ENCODE assay signal across 6 worm cellular contexts in the genomic region with DNA sequence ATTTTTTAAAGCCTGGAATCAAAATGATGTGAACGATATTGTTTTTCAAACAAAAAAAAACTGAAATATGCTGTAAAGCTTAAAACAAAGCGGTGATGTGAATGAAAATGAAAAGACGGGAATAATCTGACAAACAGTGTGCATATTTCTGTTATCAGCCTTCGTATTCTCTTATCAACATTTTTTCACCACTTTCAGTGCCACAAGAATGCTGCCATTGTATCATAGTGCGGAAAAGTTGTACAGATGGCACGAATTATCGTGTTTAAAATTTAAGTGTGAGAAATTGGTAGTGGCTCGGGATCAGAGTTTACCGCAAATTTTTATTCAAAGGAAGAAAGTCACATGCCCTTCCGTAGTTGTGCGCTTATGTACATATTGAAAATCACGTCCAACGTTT.
A peak's percentile ranks its signal among the peaks of the same experiment; 100 is the strongest.
TF ChIP-seq lines count a peak whose summit lies in the region.

A gene (minus strand): TSS at position 12 of the 400 bp plus-strand sequence.

TF ChIP-seq in whole organism, L1 larva, 84 proteins besides CTCF, POLR2A, EP300 and RAD21 (continues in another document):
- no peak for TF ChIP-seq lin-14 (GFP tag; optimal IDR thresholded peaks at IDR 0.05; lab: Kevin White, UChicago)
- peak; percentile 21 for TF ChIP-seq nhr-90 (tag; optimal IDR thresholded peaks at IDR 0.05; lab: Kevin White, UChicago; ENCODE audit: poor library complexity)
- no peak for TF ChIP-seq sup-37 (GFP tag; optimal IDR thresholded peaks at IDR 0.05; lab: Kevin White, UChicago)
- no peak for TF ChIP-seq tbx-2 (tag; optimal IDR thresholded peaks at IDR 0.05; lab: Kevin White, UChicago)
- no peak for TF ChIP-seq nhr-20 (tag; optimal IDR thresholded peaks at IDR 0.05; lab: Kevin White, UChicago)
- no peak for TF ChIP-seq lir-3 (tag; optimal IDR thresholded peaks at IDR 0.05; lab: Kevin White, UChicago; ENCODE audit: poor library complexity)
- TF ChIP-seq C16A3.4 (tag; optimal IDR thresholded peaks at IDR 0.05; lab: Kevin White, UChicago) = no peak
- no peak for TF ChIP-seq C04F5.9 (tag; optimal IDR thresholded peaks at IDR 0.05; lab: Kevin White, UChicago)
- TF ChIP-seq mab-9 (GFP tag; IDR thresholded peaks at IDR 0.05; lab: Robert Waterston, UW) = no peak
- TF ChIP-seq ets-5 (GFP tag; IDR thresholded peaks at IDR 0.05; lab: Robert Waterston, UW) = no peak
- no peak for TF ChIP-seq vab-15 (tag; optimal IDR thresholded peaks at IDR 0.05; lab: Kevin White, UChicago)
- peak; percentile 92 for TF ChIP-seq elt-2 (tag; optimal IDR thresholded peaks at IDR 0.05; lab: Kevin White, UChicago)
- no peak for TF ChIP-seq mef-2 (tag; optimal IDR thresholded peaks at IDR 0.05; lab: Kevin White, UChicago)
- no peak for TF ChIP-seq nhr-12 (tag; optimal IDR thresholded peaks at IDR 0.05; lab: Kevin White, UChicago)
- no peak for TF ChIP-seq aly-2 (tag; optimal IDR thresholded peaks at IDR 0.05; lab: Kevin White, UChicago)

TF ChIP-seq in whole organism, L2 larva, 48 proteins besides CTCF, POLR2A, EP300 and RAD21 (continues in another document):
- TF ChIP-seq nhr-6 (tag; optimal IDR thresholded peaks at IDR 0.05; lab: Kevin White, UChicago) (no peak), nhr-129 (tag; optimal IDR thresholded peaks at IDR 0.05; lab: Kevin White, UChicago) (peak; percentile 8), lin-13 (GFP tag; optimal IDR thresholded peaks at IDR 0.05; lab: Kevin White, UChicago) (no peak), elt-3 (tag; optimal IDR thresholded peaks at IDR 0.05; lab: Kevin White, UChicago) (no peak), F13H6.1 (tag; optimal IDR thresholded peaks at IDR 0.05; lab: Kevin White, UChicago) (peak; percentile 14), ztf-11 (tag; optimal IDR thresholded peaks at IDR 0.05; lab: Kevin White, UChicago) (no peak), nhr-237 (tag; optimal IDR thresholded peaks at IDR 0.05; lab: Kevin White, UChicago) (no peak), sma-9 (GFP tag; optimal IDR thresholded peaks at IDR 0.05; lab: Kevin White, UChicago) (peak; percentile 61), sma-9 (tag; optimal IDR thresholded peaks at IDR 0.05; lab: Kevin White, UChicago) (no peak), mab-5 (tag; optimal IDR thresholded peaks at IDR 0.05; lab: Kevin White, UChicago) (no peak), Y55F3AM.14 (GFP tag; optimal IDR thresholded peaks at IDR 0.05; lab: Kevin White, UChicago) (no peak), sma-3 (GFP tag; optimal IDR thresholded peaks at IDR 0.05; lab: Kevin White, UChicago) (no peak), zag-1 (tag; optimal IDR thresholded peaks at IDR 0.05; lab: Kevin White, UChicago) (no peak), nhr-23 (tag; optimal IDR thresholded peaks at IDR 0.05; lab: Kevin White, UChicago) (no peak), nhr-10 (tag; optimal IDR thresholded peaks at IDR 0.05; lab: Kevin White, UChicago) (no peak)

TF ChIP-seq in whole organism, L3 larva, 47 proteins besides CTCF, POLR2A, EP300 and RAD21 (continues in another document):
- TF ChIP-seq nhr-25 (tag; optimal IDR thresholded peaks at IDR 0.05; lab: Kevin White, UChicago) (no peak), mml-1 (tag; optimal IDR thresholded peaks at IDR 0.05; lab: Kevin White, UChicago) (no peak), egl-5 (tag; optimal IDR thresholded peaks at IDR 0.05; lab: Kevin White, UChicago) (no peak), lsy-12 (tag; optimal IDR thresholded peaks at IDR 0.05; lab: Kevin White, UChicago) (no peak), snpc-4 (tag; optimal IDR thresholded peaks at IDR 0.05; lab: Kevin White, UChicago) (no peak), fkh-10 (GFP tag; optimal IDR thresholded peaks at IDR 0.05; lab: Kevin White, UChicago) (no peak), ceh-82 (tag; optimal IDR thresholded peaks at IDR 0.05; lab: Kevin White, UChicago) (no peak), nhr-28 (tag; optimal IDR thresholded peaks at IDR 0.05; lab: Kevin White, UChicago) (no peak), lin-15B (tag; optimal IDR thresholded peaks at IDR 0.05; lab: Kevin White, UChicago) (no peak), nhr-76 (tag; optimal IDR thresholded peaks at IDR 0.05; lab: Kevin White, UChicago) (no peak), ceh-9 (tag; optimal IDR thresholded peaks at IDR 0.05; lab: Kevin White, UChicago) (no peak), elt-2 (tag; optimal IDR thresholded peaks at IDR 0.05; lab: Kevin White, UChicago) (peak; percentile 95), pqm-1 (tag; optimal IDR thresholded peaks at IDR 0.05; lab: Kevin White, UChicago) (peak; percentile 88), sea-2 (GFP tag; optimal IDR thresholded peaks at IDR 0.05; lab: Kevin White, UChicago) (no peak), jun-1 (tag; optimal IDR thresholded peaks at IDR 0.05; lab: Kevin White, UChicago) (peak; percentile 78), skn-1 (tag; optimal IDR thresholded peaks at IDR 0.05; lab: Kevin White, UChicago) (no peak)

TF ChIP-seq in whole organism, L4 larva, 104 proteins besides CTCF, POLR2A, EP300 and RAD21 (continues in another document):
- TF ChIP-seq fkh-10 (GFP tag; optimal IDR thresholded peaks at IDR 0.05; lab: Kevin White, UChicago) = no peak
- TF ChIP-seq ZK337.2 (GFP tag; IDR thresholded peaks at IDR 0.05; lab: Robert Waterston, UW) = no peak
- TF ChIP-seq php-3 (GFP tag; IDR thresholded peaks at IDR 0.05; lab: Robert Waterston, UW) = peak; percentile 66; the same call in 1 of the 2 replicates
- no peak for TF ChIP-seq ama-1 (optimal IDR thresholded peaks at IDR 0.05; lab: Kevin White, UChicago)
- TF ChIP-seq vab-7 (GFP tag; IDR thresholded peaks at IDR 0.05; lab: Robert Waterston, UW) = no peak
- no peak for TF ChIP-seq arid-1 (GFP tag; conservative IDR thresholded peaks at IDR 0.05; lab: Robert Waterston, UW)
- TF ChIP-seq lin-1 (GFP tag; IDR thresholded peaks at IDR 0.05; lab: Robert Waterston, UW) = no peak
- no peak for TF ChIP-seq daf-19 (GFP tag; conservative IDR thresholded peaks at IDR 0.05; lab: Robert Waterston, UW)
- no peak for TF ChIP-seq F49E8.2 (tag; optimal IDR thresholded peaks at IDR 0.05; lab: Kevin White, UChicago; ENCODE audit: borderline replicate concordance)
- TF ChIP-seq attf-4 (tag; optimal IDR thresholded peaks at IDR 0.05; lab: Kevin White, UChicago) = no peak
- no peak for TF ChIP-seq nhr-42 (GFP tag; IDR thresholded peaks at IDR 0.05; lab: Robert Waterston, UW)
- no peak for TF ChIP-seq zip-2 (tag; optimal IDR thresholded peaks at IDR 0.05; lab: Kevin White, UChicago)
- TF ChIP-seq mxl-3 (GFP tag; optimal IDR thresholded peaks at IDR 0.05; lab: Kevin White, UChicago) = peak; percentile 16
- TF ChIP-seq lin-13 (GFP tag; optimal IDR thresholded peaks at IDR 0.05; lab: Kevin White, UChicago) = no peak
- TF ChIP-seq ztf-11 (tag; optimal IDR thresholded peaks at IDR 0.05; lab: Kevin White, UChicago) = no peak
- no peak for TF ChIP-seq unc-62 (GFP tag; optimal IDR thresholded peaks at IDR 0.05 in 1 of 2; lab: Kevin White, UChicago)
- TF ChIP-seq unc-62 (tag; optimal IDR thresholded peaks at IDR 0.05; lab: Kevin White, UChicago) = no peak

TF ChIP-seq in whole organism, late embryonic, 69 proteins besides CTCF, POLR2A, EP300 and RAD21:
- TF ChIP-seq elt-2 (tag; optimal IDR thresholded peaks at IDR 0.05; lab: Kevin White, UChicago) (peak; percentile 80), madf-2 (tag; optimal IDR thresholded peaks at IDR 0.05; lab: Kevin White, UChicago) (no peak)

TF ChIP-seq in whole organism, young adult, 124 proteins besides CTCF, POLR2A, EP300 and RAD21:
- no peak for TF ChIP-seq snpc-1.3 (tag; optimal IDR thresholded peaks at IDR 0.05; lab: Kevin White, UChicago; ENCODE audit: insufficient read depth)
- no peak for TF ChIP-seq K12H6.12 (tag; optimal IDR thresholded peaks at IDR 0.05; lab: Kevin White, UChicago)
- TF ChIP-seq snpc-3.4 (tag; optimal IDR thresholded peaks at IDR 0.05; lab: Kevin White, UChicago) = no peak
- TF ChIP-seq egrh-3 (GFP tag; IDR thresholded peaks at IDR 0.05; lab: Robert Waterston, UW) = no peak
- no peak for TF ChIP-seq egl-18 (GFP tag; IDR thresholded peaks at IDR 0.05; lab: Robert Waterston, UW)
- peak; percentile 79 for TF ChIP-seq nhr-80 (tag; optimal IDR thresholded peaks at IDR 0.05; lab: Kevin White, UChicago)
- TF ChIP-seq ets-4 (GFP tag; optimal IDR thresholded peaks at IDR 0.05; lab: Kevin White, UChicago) = peak; percentile 55
- no peak for TF ChIP-seq madf-10 (tag; optimal IDR thresholded peaks at IDR 0.05; lab: Kevin White, UChicago)
TF ChIP-seq in whole organism, young adult: peak in this region for 2.
